Fruit fly (Drosophila melanogaster) whole organism, embryonic: ENCODE measurements around the gene CG12811.

Experiments used
- Bgb ChIP-seq: fragments of 200-800 bp; sonication (Bioruptor generic); IDR thresholded peaks from 2 replicates; pipeline ENCODE4 v1.3.6; 2022; ENCODE audit warnings: missing biosample characterization, missing genetic modification characterization; ENCODE audit not compliant: partially characterized antibody
- CG11723 ChIP-seq: fragments of 200-800 bp; sonication (Bioruptor generic); optimal IDR thresholded peaks from 2 replicates; lab custom pipeline; 2017; ENCODE audit warnings: missing biosample characterization, mild to moderate bottlenecking, missing genetic modification characterization
- CG12744 ChIP-seq: fragments of 200-800 bp; sonication (Bioruptor generic); optimal IDR thresholded peaks from 2 replicates; lab custom pipeline; 2016; ENCODE audit warnings: missing biosample characterization, missing genetic modification characterization
- CG12942 ChIP-seq: fragments of 200-800 bp; sonication (Bioruptor generic); optimal IDR thresholded peaks from 3 replicates; lab custom pipeline; 2016; ENCODE audit warnings: missing biosample characterization, missing genetic modification characterization
- CG13296 ChIP-seq: fragments of 200-800 bp; sonication (Bioruptor generic); optimal IDR thresholded peaks from 3 replicates; lab custom pipeline; 2018; ENCODE audit warnings: missing biosample characterization, mild to moderate bottlenecking, missing genetic modification characterization
- CG14441 ChIP-seq: fragments of 200-800 bp; sonication (Bioruptor generic); IDR thresholded peaks from 2 replicates; pipeline ENCODE4 v1.3.6; 2022; ENCODE audit warnings: missing biosample characterization, missing genetic modification characterization
- CG15601 ChIP-seq: fragments of 200-800 bp; sonication (Bioruptor generic); optimal IDR thresholded peaks from 3 replicates; lab custom pipeline; 2019; ENCODE audit warnings: missing biosample characterization, mild to moderate bottlenecking, missing genetic modification characterization, moderate library complexity
- CG16815 ChIP-seq: fragments of 200-800 bp; sonication (Bioruptor generic); optimal IDR thresholded peaks from 3 replicates; lab custom pipeline; 2017; ENCODE audit warnings: missing biosample characterization, mild to moderate bottlenecking, missing genetic modification characterization
- CG17802 ChIP-seq: fragments of 200-800 bp; sonication (Bioruptor generic); optimal IDR thresholded peaks from 2 replicates; lab custom pipeline; 2018; ENCODE audit warnings: missing biosample characterization, mild to moderate bottlenecking, missing genetic modification characterization, moderate library complexity
- CG17829 ChIP-seq: fragments of 200-800 bp; optimal IDR thresholded peaks from 2 replicates; lab custom pipeline; 2019; ENCODE audit warnings: missing biosample characterization, mild to moderate bottlenecking, missing genetic modification characterization, moderate library complexity
- CG18262 ChIP-seq: fragments of 200-800 bp; optimal IDR thresholded peaks from 3 replicates; lab custom pipeline; 2019; ENCODE audit warnings: missing biosample characterization, mild to moderate bottlenecking, missing genetic modification characterization, moderate library complexity
- CG2116 ChIP-seq: fragments of 200-800 bp; sonication (Bioruptor generic); optimal IDR thresholded peaks from 3 replicates; lab custom pipeline; 2018; ENCODE audit warnings: missing biosample characterization, mild to moderate bottlenecking, missing genetic modification characterization
- CG2712 ChIP-seq: fragments of 200-800 bp; optimal IDR thresholded peaks from 3 replicates; lab custom pipeline; 2019; ENCODE audit warnings: missing biosample characterization, mild to moderate bottlenecking, missing genetic modification characterization, moderate library complexity
- CG31365 ChIP-seq: fragments of 200-800 bp; sonication (Bioruptor generic); optimal IDR thresholded peaks from 2 replicates; lab custom pipeline; 2018; ENCODE audit warnings: missing biosample characterization, mild to moderate bottlenecking, missing genetic modification characterization
- CG3838 ChIP-seq: fragments of 200-800 bp; sonication (Bioruptor generic); optimal IDR thresholded peaks from 3 replicates; lab custom pipeline; 2016; ENCODE audit warnings: missing biosample characterization, missing genetic modification characterization
- CG4328 ChIP-seq: fragments of 200-800 bp; sonication (Bioruptor generic); optimal IDR thresholded peaks from 3 replicates; lab custom pipeline; 2017; ENCODE audit warnings: missing biosample characterization, missing genetic modification reagents, missing genetic modification characterization
- CG7839 ChIP-seq: fragments of 200-800 bp; sonication (Bioruptor generic); optimal IDR thresholded peaks from 3 replicates; lab custom pipeline; 2018; ENCODE audit warnings: missing biosample characterization, mild to moderate bottlenecking, missing genetic modification characterization, moderate library complexity
- CG9817 ChIP-seq: fragments of 200-800 bp; sonication (Bioruptor generic); optimal IDR thresholded peaks from 2 replicates; lab custom pipeline; 2018; ENCODE audit warnings: missing biosample characterization, mild to moderate bottlenecking, missing genetic modification characterization, moderate library complexity
- CHES-1-like ChIP-seq: fragments of 200-800 bp; sonication (Bioruptor generic); optimal IDR thresholded peaks from 2 replicates; lab custom pipeline; 2016; ENCODE audit warnings: missing biosample characterization, missing genetic modification characterization
- Camta ChIP-seq: fragments of 200-800 bp; sonication (Bioruptor generic); optimal IDR thresholded peaks from 2 replicates; lab custom pipeline; 2016; ENCODE audit warnings: missing biosample characterization, missing genetic modification characterization
- Dll ChIP-seq: fragments of 200-800 bp; sonication (Bioruptor generic); IDR thresholded peaks from 4 replicates; pipeline ENCODE4 v1.3.6; 2022; ENCODE audit warnings: missing biosample characterization, missing genetic modification characterization; ENCODE audit not compliant: partially characterized antibody
- Doc3 ChIP-seq: fragments of 200-800 bp; sonication (Bioruptor generic); IDR thresholded peaks from 3 replicates; pipeline ENCODE4 v1.3.6; 2022; ENCODE audit warnings: missing biosample characterization, missing genetic modification characterization; ENCODE audit not compliant: partially characterized antibody
- Ets97D ChIP-seq: fragments of 200-800 bp; sonication (Bioruptor generic); optimal IDR thresholded peaks from 3 replicates; lab custom pipeline; 2016; ENCODE audit warnings: missing biosample characterization, missing genetic modification characterization
- Fer2 ChIP-seq: fragments of 200-800 bp; sonication (Bioruptor generic); optimal IDR thresholded peaks from 2 replicates; lab custom pipeline; 2018; ENCODE audit warnings: missing biosample characterization, mild to moderate bottlenecking, missing genetic modification characterization, moderate library complexity
- Gug ChIP-seq: fragments of 200-800 bp; sonication (Bioruptor generic); IDR thresholded peaks from 4 replicates; pipeline ENCODE4 v1.3.6; 2022; ENCODE audit warnings: missing biosample characterization, missing genetic modification characterization
- Hey ChIP-seq: fragments of 200-800 bp; sonication (Bioruptor generic); optimal IDR thresholded peaks from 3 replicates; lab custom pipeline; 2018; ENCODE audit warnings: missing biosample characterization, mild to moderate bottlenecking, missing genetic modification characterization
- Hr3 ChIP-seq: fragments of 200-800 bp; sonication (Bioruptor generic); optimal IDR thresholded peaks from 3 replicates; lab custom pipeline; 2016; ENCODE audit warnings: missing biosample characterization, missing genetic modification characterization
- Lim3 ChIP-seq: fragments of 200-800 bp; sonication (Bioruptor generic); IDR thresholded peaks from 2 replicates; pipeline ENCODE4 v1.3.6; 2022; ENCODE audit warnings: missing biosample characterization, missing genetic modification characterization
- NFAT ChIP-seq: fragments of 200-800 bp; sonication (Bioruptor generic); IDR thresholded peaks from 2 replicates; pipeline ENCODE4 v1.3.6; 2022; ENCODE audit warnings: missing biosample characterization, missing genetic modification characterization
- Nf-YC ChIP-seq: fragments of 200-800 bp; optimal IDR thresholded peaks from 3 replicates; lab custom pipeline; 2019; ENCODE audit warnings: missing biosample characterization, mild to moderate bottlenecking, missing genetic modification characterization, moderate library complexity
- Sry-δ ChIP-seq: fragments of 200-800 bp; sonication (Bioruptor generic); optimal IDR thresholded peaks from 2 replicates; lab custom pipeline; 2016; ENCODE audit warnings: missing biosample characterization, missing genetic modification characterization
- amos ChIP-seq: fragments of 200-800 bp; sonication (Bioruptor generic); IDR thresholded peaks from 2 replicates; pipeline ENCODE4 v1.3.6; 2022; ENCODE audit warnings: missing biosample characterization, missing genetic modification characterization; ENCODE audit not compliant: partially characterized antibody
- caup ChIP-seq: fragments of 200-800 bp; sonication (Bioruptor generic); optimal IDR thresholded peaks from 3 replicates; lab custom pipeline; 2017; ENCODE audit warnings: missing biosample characterization, mild to moderate bottlenecking, missing genetic modification characterization, moderate library complexity; ENCODE audit not compliant: severe bottlenecking
- croc ChIP-seq: fragments of 200-800 bp; sonication (Bioruptor generic); conservative IDR thresholded peaks from 3 replicates; pipeline ENCODE4 v1.3.6; 2022; ENCODE audit warnings: missing biosample characterization, missing genetic modification characterization
- dmrt99B ChIP-seq: fragments of 200-800 bp; sonication (Bioruptor generic); optimal IDR thresholded peaks from 2 replicates; lab custom pipeline; 2018; ENCODE audit warnings: missing biosample characterization, mild to moderate bottlenecking, missing genetic modification characterization, moderate library complexity
- ham ChIP-seq: fragments of 200-800 bp; sonication (Bioruptor generic); IDR thresholded peaks from 2 replicates; pipeline ENCODE4 v1.3.6; 2022; ENCODE audit warnings: missing biosample characterization, missing genetic modification characterization
- hb ChIP-seq: fragments of 200-800 bp; sonication (Bioruptor generic); IDR thresholded peaks from 3 replicates; pipeline ENCODE4 v1.3.6; 2022; ENCODE audit warnings: missing biosample characterization, missing genetic modification characterization; ENCODE audit not compliant: partially characterized antibody
- klu ChIP-seq: fragments of 200-800 bp; sonication (Bioruptor generic); IDR thresholded peaks from 2 replicates; pipeline ENCODE4 v1.3.6; 2022; ENCODE audit warnings: missing biosample characterization, missing genetic modification characterization
- maf-S ChIP-seq: fragments of 200-800 bp; sonication (Bioruptor generic); optimal IDR thresholded peaks from 2 replicates; lab custom pipeline; 2016; ENCODE audit warnings: missing biosample characterization, missing genetic modification characterization
- pb ChIP-seq: fragments of 200-800 bp; sonication (Bioruptor generic); optimal IDR thresholded peaks from 3 replicates; lab custom pipeline; 2016; ENCODE audit warnings: missing biosample characterization, missing genetic modification characterization
- pros ChIP-seq: fragments of 200-800 bp; sonication (Bioruptor generic); optimal IDR thresholded peaks from 3 replicates; lab custom pipeline; 2019; ENCODE audit warnings: missing biosample characterization, mild to moderate bottlenecking, missing genetic modification characterization, moderate library complexity
- psq ChIP-seq: fragments of 200-800 bp; sonication (Bioruptor generic); optimal IDR thresholded peaks from 2 replicates; lab custom pipeline; 2017; ENCODE audit warnings: missing biosample characterization, missing genetic modification characterization
- sc ChIP-seq, 3 experiments: fragments of >200 bp in 2 of 3; fragments of 200-800 bp in 1 of 3; sonication (Bioruptor generic) in 1 of 3; optimal IDR thresholded peaks; 2 replicates in 2 of 3; 3 replicates in 1 of 3; lab custom pipeline; 2017; ENCODE audit warnings: mild to moderate bottlenecking in 1 of 3, missing biosample characterization in 1 of 3, missing genetic modification characterization in 1 of 3, missing genetic modification reagents in 1 of 3
- sd ChIP-seq: fragments of 200-800 bp; sonication (Bioruptor generic); optimal IDR thresholded peaks from 3 replicates; lab custom pipeline; 2018; ENCODE audit warnings: missing biosample characterization, mild to moderate bottlenecking, missing genetic modification characterization, moderate library complexity
- so ChIP-seq: fragments of 200-800 bp; sonication (Bioruptor generic); IDR thresholded peaks from 3 replicates; pipeline ENCODE4 v1.3.6; 2022; ENCODE audit warnings: missing biosample characterization, missing genetic modification characterization
- stwl ChIP-seq: fragments of 200-800 bp; sonication (Bioruptor generic); optimal IDR thresholded peaks from 3 replicates; lab custom pipeline; 2018; ENCODE audit warnings: missing biosample characterization, mild to moderate bottlenecking, missing genetic modification characterization, moderate library complexity
- toy ChIP-seq: fragments of 200-800 bp; sonication (Bioruptor generic); IDR thresholded peaks from 2 replicates; pipeline ENCODE4 v1.3.6; 2022; ENCODE audit warnings: missing biosample characterization, missing genetic modification characterization
- zen ChIP-seq: fragments of 200-800 bp; sonication (Bioruptor generic); optimal IDR thresholded peaks from 3 replicates; lab custom pipeline; 2018; ENCODE audit warnings: missing biosample characterization, mild to moderate bottlenecking, missing genetic modification characterization, moderate library complexity

CG12811 gene

dm6 chr3R:10097531-10098295, 49.1 kb upstream of the CG12811 start (continued):
- TF ChIP-seq psq: no peak
- peak; percentile 67 for TF ChIP-seq CG2712
- TF ChIP-seq klu (GFP tag; lab: Robert Waterston, UW): peak; percentile 64; the same call in 1 of the 2 replicates
- peak; percentile 71 for TF ChIP-seq caup
- peak; percentile 43 for TF ChIP-seq Camta (GFP tag; lab: Kevin White, UChicago)
- no peak for TF ChIP-seq Lim3 (GFP tag; lab: Robert Waterston, UW)
- no peak for TF ChIP-seq CG3838
- TF ChIP-seq CG31365 (tag; lab: Kevin White, UChicago): no peak
- TF ChIP-seq CHES-1-like (GFP tag; lab: Kevin White, UChicago): peak; percentile 68
- peak; percentile 61 for TF ChIP-seq NFAT (GFP tag; lab: Robert Waterston, UW)
- TF ChIP-seq Hr3 (GFP tag; lab: Kevin White, UChicago): peak; percentile 52
- peak; percentile 42 for TF ChIP-seq Ets97D (GFP tag; lab: Kevin White, UChicago)
- peak; percentile 31 for TF ChIP-seq pb
- TF ChIP-seq CG15601 (tag; lab: Kevin White, UChicago): peak; percentile 14
- peak; percentile 74 for TF ChIP-seq CG9817
- TF ChIP-seq Gug (GFP tag; lab: Robert Waterston, UW): peak; percentile 58; the same call in 2 of the 4 replicates
- TF ChIP-seq Sry-δ (GFP tag; lab: Kevin White, UChicago): no peak
- TF ChIP-seq Fer2 (tag; lab: Kevin White, UChicago): peak; percentile 43
- TF ChIP-seq CG17829 (tag; lab: Kevin White, UChicago): peak; percentile 45
- peak; percentile 62; the same call in 1 of the 3 replicates for TF ChIP-seq so (GFP tag; lab: Robert Waterston, UW)
- TF ChIP-seq CG13296 (GFP tag; lab: Kevin White, UChicago): peak; percentile 78
- TF ChIP-seq stwl (tag; lab: Kevin White, UChicago): no peak
- peak; percentile 76 for TF ChIP-seq CG7839 (tag; lab: Kevin White, UChicago)
- TF ChIP-seq Bgb (GFP tag; lab: Robert Waterston, UW): no peak
- no peak for TF ChIP-seq hb (GFP tag; lab: Robert Waterston, UW)
- peak; percentile 10 for TF ChIP-seq zen (tag; lab: Kevin White, UChicago)
- peak; percentile 77 for TF ChIP-seq dmrt99B (tag; lab: Kevin White, UChicago)
- no peak for TF ChIP-seq pros (GFP tag; lab: Kevin White, UChicago)
- no peak for TF ChIP-seq Doc3 (GFP tag; lab: Robert Waterston, UW)
- TF ChIP-seq CG17802 (tag; lab: Kevin White, UChicago): no peak
- no peak for TF ChIP-seq sc (optimal IDR thresholded peaks at IDR 0.05; lab: Kevin White, UChicago)
- no peak for TF ChIP-seq sc (GFP tag; optimal IDR thresholded peaks at IDR 0.05; lab: Kevin White, UChicago)
- no peak for TF ChIP-seq croc (GFP tag; lab: Robert Waterston, UW)
- TF ChIP-seq CG18262 (tag; lab: Kevin White, UChicago): peak; percentile 59
- peak; percentile 57 for TF ChIP-seq CG4328 (GFP tag; lab: Kevin White, UChicago)
- TF ChIP-seq CG12942: peak; percentile 41
- TF ChIP-seq Nf-YC (tag; lab: Kevin White, UChicago): peak; percentile 44
- peak; percentile 59 for TF ChIP-seq Hey (tag; lab: Kevin White, UChicago)
- peak; percentile 96 for TF ChIP-seq sd (tag; lab: Kevin White, UChicago)
- TF ChIP-seq toy (GFP tag; lab: Robert Waterston, UW): no peak
- no peak for TF ChIP-seq ham
- 0 out of 4 replicates have a peak, but pooled peaks have one; percentile 37 for TF ChIP-seq Dll
- peak; percentile 64 for TF ChIP-seq CG14441
- peak; percentile 4 for TF ChIP-seq CG16815 (GFP tag; lab: Kevin White, UChicago)
- TF ChIP-seq amos: no peak; the same call in 1 of the 2 replicates
- TF ChIP-seq maf-S (GFP tag; lab: Kevin White, UChicago): peak; percentile 42
- TF ChIP-seq CG12744 (GFP tag; lab: Kevin White, UChicago): no peak
- peak; percentile 3 for TF ChIP-seq CG2116
- no peak for TF ChIP-seq CG11723 (GFP tag; lab: Kevin White, UChicago)
